Fruit fly (Drosophila melanogaster) whole organism, pupa: Measurements from ENCODE around the gene CG16710.

Source experiments
- CG10348 ChIP-seq: fragments of 200-800 bp; sonication (Bioruptor generic); IDR thresholded peaks from 2 replicates; pipeline ENCODE4 v1.3.6; 2022; ENCODE audit warnings: missing biosample characterization, missing genetic modification characterization
- CG8301 ChIP-seq: fragments of 200-800 bp; sonication (Bioruptor generic); optimal IDR thresholded peaks from 2 replicates; lab custom pipeline; 2018; ENCODE audit warnings: missing biosample characterization, mild to moderate bottlenecking, missing genetic modification characterization
- CG9948 ChIP-seq: fragments of 200-800 bp; sonication (Bioruptor generic); optimal IDR thresholded peaks from 2 replicates; lab custom pipeline; 2018; ENCODE audit warnings: missing biosample characterization, mild to moderate bottlenecking, missing genetic modification characterization, moderate library complexity
- EcR ChIP-seq: fragments of 200-800 bp; sonication (Bioruptor generic); optimal IDR thresholded peaks from 3 replicates; lab custom pipeline; 2019; ENCODE audit warnings: missing biosample characterization, missing genetic modification characterization, mild to moderate bottlenecking, moderate library complexity, missing genetic modification reagents
- Ets98B ChIP-seq: fragments of 200-800 bp; sonication (Bioruptor generic); IDR thresholded peaks from 2 replicates; pipeline ENCODE4 v1.3.6; 2022; ENCODE audit warnings: missing biosample characterization, missing genetic modification characterization
- gl ChIP-seq: fragments of 200-800 bp; sonication (Bioruptor generic); optimal IDR thresholded peaks from 2 replicates; lab custom pipeline; 2018; ENCODE audit warnings: missing biosample characterization, mild to moderate bottlenecking, missing genetic modification characterization

DNA sequence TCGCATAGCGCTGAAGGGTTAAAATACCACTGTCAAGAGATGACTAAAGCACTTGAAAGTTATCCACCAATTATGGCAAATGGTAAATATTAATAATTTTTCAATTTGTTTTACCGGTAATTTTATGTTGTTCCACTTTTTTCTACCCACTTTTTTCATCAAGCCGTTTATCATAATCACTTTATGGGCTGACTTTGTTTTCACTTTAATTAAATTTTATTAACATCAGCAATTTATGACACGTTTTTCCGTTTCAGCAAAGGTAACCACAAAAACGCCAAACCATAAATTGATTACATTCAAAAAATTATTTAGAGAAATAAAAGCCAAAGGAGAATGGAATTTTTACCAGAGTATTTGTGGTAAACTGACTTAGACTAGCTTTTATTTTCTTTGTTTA is 26.8 kb upstream of the CG16710 start:
- TF ChIP-seq CG9948 (tag; lab: Kevin White, UChicago) (no peak), CG10348 (GFP tag; lab: Robert Waterston, UW) (no peak), Ets98B (GFP tag; lab: Robert Waterston, UW) (no peak), CG8301 (no peak), EcR (GFP tag; lab: Kevin White, UChicago) (no peak), gl (no peak)
